Worm (Caenorhabditis elegans) whole organism, mixed stage, embryonic: Measurements from ENCODE around the gene clec-204.

Experiments
- mep-1 ChIP-seq: fragments of 150-350 bp; optimal IDR thresholded peaks from 2 replicates; lab custom pipeline; 2017; ENCODE audit warnings: missing biosample characterization, missing genetic modification reagents, missing genetic modification characterization, inconsistent platforms
- nhr-2 ChIP-seq: fragments of 150-350 bp; optimal IDR thresholded peaks from 2 replicates; lab custom pipeline; 2014; ENCODE audit warnings: missing biosample characterization, missing genetic modification characterization

- TF ChIP-seq mep-1 (tag; lab: Kevin White, UChicago) (no peak), nhr-2 (tag; lab: Kevin White, UChicago) (no peak)
These were observed 15.9 kb upstream of the clec-204 start, which contains the start of gene srab-25 for ce11 chrV:1741074-1741473.
